Fruit fly (Drosophila melanogaster): Measurements from ENCODE around the gene CG6171.

The CG6171 gene

DNA sequence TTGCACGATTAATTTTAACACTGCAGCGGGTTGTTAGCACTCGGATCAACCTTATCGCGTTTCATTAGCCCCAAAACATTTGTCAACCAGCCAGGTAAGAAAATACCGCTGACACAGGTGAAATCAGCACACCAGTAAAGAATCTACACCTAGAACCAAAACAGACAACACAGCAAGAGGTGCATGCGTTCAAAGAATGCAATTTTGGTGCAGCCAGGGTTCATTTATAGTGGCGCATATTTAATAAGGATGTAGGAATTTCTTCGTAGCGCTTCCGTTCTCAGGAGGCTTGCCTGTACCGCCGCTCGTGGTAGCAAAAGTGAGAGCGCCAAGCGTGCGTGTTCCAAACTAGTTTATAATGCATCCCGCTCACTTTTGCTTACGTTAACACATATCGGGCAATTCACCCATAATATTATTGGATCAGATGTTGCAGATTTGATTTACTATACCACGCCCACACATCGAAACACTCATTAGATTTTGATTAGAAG lies 21.2 kb downstream of the CG6171 start (continued):
- TF ChIP-seq dpn (GFP tag; optimal IDR thresholded peaks at IDR 0.05): no peak
- TF ChIP-seq Neu2 (GFP tag; optimal IDR thresholded peaks at IDR 0.05; ENCODE audit: borderline replicate concordance): no peak
- TF ChIP-seq bab2 (GFP tag; optimal IDR thresholded peaks at IDR 0.05): no peak
- TF ChIP-seq CG8478 (optimal IDR thresholded peaks at IDR 0.05): no peak
- TF ChIP-seq CG1792 (GFP tag; optimal IDR thresholded peaks at IDR 0.05): no peak
- no peak for TF ChIP-seq Dll (GFP tag; IDR thresholded peaks at IDR 0.05; ENCODE audit: partially characterized antibody)
- no peak for TF ChIP-seq CG11723 (GFP tag; optimal IDR thresholded peaks at IDR 0.05)
- no peak for TF ChIP-seq Rx (GFP tag; IDR thresholded peaks at IDR 0.05)
- TF ChIP-seq tgo (GFP tag; IDR thresholded peaks at IDR 0.05): peak; percentile 25; the same call in 2 of the 3 replicates
- TF ChIP-seq CG7372 (GFP tag; IDR thresholded peaks at IDR 0.05): no peak
- peak; percentile 16; the same call in 1 of the 2 replicates for TF ChIP-seq CG31224 (GFP tag; IDR thresholded peaks at IDR 0.05)
- TF ChIP-seq CG3065 (GFP tag; optimal IDR thresholded peaks at IDR 0.05): no peak
- TF ChIP-seq fd3F (GFP tag; optimal IDR thresholded peaks at IDR 0.05): no peak
- TF ChIP-seq CG31365 (tag; optimal IDR thresholded peaks at IDR 0.05): no peak
- no peak for TF ChIP-seq H15 (GFP tag; IDR thresholded peaks at IDR 0.05)
- TF ChIP-seq D19A (tag; optimal IDR thresholded peaks at IDR 0.05): no peak
- TF ChIP-seq CG10959 (GFP tag; IDR thresholded peaks at IDR 0.05): 0 out of 2 replicates have a peak, but pooled peaks have one; percentile 44
- TF ChIP-seq btn (GFP tag; optimal IDR thresholded peaks at IDR 0.05): no peak
- TF ChIP-seq CG6654 (GFP tag; optimal IDR thresholded peaks at IDR 0.05): no peak
- TF ChIP-seq Dip2 (GFP tag; IDR thresholded peaks at IDR 0.05): no peak
- TF ChIP-seq fd64A (GFP tag; optimal IDR thresholded peaks at IDR 0.05): no peak
- TF ChIP-seq Myb (GFP tag; optimal IDR thresholded peaks at IDR 0.05): no peak
- TF ChIP-seq danr (GFP tag; IDR thresholded peaks at IDR 0.05): no peak
- no peak for TF ChIP-seq crp (GFP tag; optimal IDR thresholded peaks at IDR 0.05)
- no peak for TF ChIP-seq CrebB (tag; optimal IDR thresholded peaks at IDR 0.05)
- TF ChIP-seq CG17802 (tag; optimal IDR thresholded peaks at IDR 0.05): no peak
- no peak for TF ChIP-seq usp (GFP tag; optimal IDR thresholded peaks at IDR 0.05)
- TF ChIP-seq CG17186 (GFP tag; optimal IDR thresholded peaks at IDR 0.05): no peak
- TF ChIP-seq CG10654 (GFP tag; optimal IDR thresholded peaks at IDR 0.05): no peak
- no peak for TF ChIP-seq Bdp1 (GFP tag; optimal IDR thresholded peaks at IDR 0.05)
- TF ChIP-seq CG2889 (GFP tag; IDR thresholded peaks at IDR 0.05): no peak
- no peak for TF ChIP-seq hb (GFP tag; IDR thresholded peaks at IDR 0.05; ENCODE audit: partially characterized antibody)
- TF ChIP-seq Sin3A (optimal IDR thresholded peaks at IDR 0.05): no peak
- TF ChIP-seq CG6272 (GFP tag; IDR thresholded peaks at IDR 0.05): no peak
- TF ChIP-seq ranshi (GFP tag; IDR thresholded peaks at IDR 0.05): no peak
- peak; percentile 63 for TF ChIP-seq sens (GFP tag)
- TF ChIP-seq Oaz (GFP tag; IDR thresholded peaks at IDR 0.05): no peak
- TF ChIP-seq dysf (GFP tag; IDR thresholded peaks at IDR 0.05): peak; percentile 33; the same call in 1 of the 3 replicates
- no peak for TF ChIP-seq CG2120 (GFP tag; optimal IDR thresholded peaks at IDR 0.05)
- no peak for TF ChIP-seq Atf-2 (GFP tag; optimal IDR thresholded peaks at IDR 0.05)

DNA sequence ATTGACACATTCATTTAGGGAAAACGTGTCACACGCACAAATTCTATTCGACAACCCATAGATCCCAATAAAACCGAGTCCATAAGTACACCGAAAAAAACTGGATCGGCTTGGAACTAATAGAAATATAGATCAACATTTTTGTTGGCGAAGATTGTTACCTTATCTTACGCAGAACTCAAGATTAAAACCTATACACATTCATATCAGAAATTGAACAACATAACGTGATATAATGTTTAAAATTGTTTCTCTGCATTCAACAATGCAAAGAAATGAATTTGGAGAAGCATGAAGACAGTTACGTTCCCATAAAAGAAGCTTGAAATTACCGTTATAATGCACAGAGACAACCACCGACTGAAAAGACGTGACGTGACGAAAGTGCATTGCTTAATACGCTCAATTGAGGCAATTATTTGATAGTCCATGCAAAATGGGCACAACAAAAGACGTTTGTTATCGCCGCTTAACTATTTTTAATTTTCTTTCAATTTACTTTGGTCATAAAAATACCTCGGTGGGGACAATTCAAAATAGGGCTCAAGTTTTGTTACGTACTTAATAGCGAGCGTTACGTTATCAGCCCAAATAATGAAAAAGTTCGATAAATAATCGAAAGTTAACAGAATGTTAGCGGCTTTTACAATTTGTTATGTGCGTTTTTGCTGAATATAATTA lies 23.5 kb downstream of the CG6171 start, which contains the start of gene SerRS-m:
SerRS-m (plus strand) TSS at position 616 of the 681 bp plus-strand sequence.
- TF ChIP-seq CG13287 (GFP tag; IDR thresholded peaks at IDR 0.05; ENCODE audit: partially characterized antibody) (peak; percentile 33), chm (GFP tag; IDR thresholded peaks at IDR 0.05) (no peak), nmo (GFP tag; optimal IDR thresholded peaks at IDR 0.05) (no peak), gsb-n (tag; optimal IDR thresholded peaks at IDR 0.05) (peak; percentile 28), phol (tag; optimal IDR thresholded peaks at IDR 0.05) (peak; percentile 32), Adf1 (GFP tag; IDR thresholded peaks at IDR 0.05) (no peak; the same call in 1 of the 2 replicates), CG11456 (GFP tag; IDR thresholded peaks at IDR 0.05) (no peak), dpn (GFP tag; optimal IDR thresholded peaks at IDR 0.05) (peak in 1 of 2 experiments; percentile 7), dmrt11E (tag; optimal IDR thresholded peaks at IDR 0.05) (peak; percentile 3), CG10209 (GFP tag; optimal IDR thresholded peaks at IDR 0.05) (peak; percentile 3), prd (optimal IDR thresholded peaks at IDR 0.05) (no peak), prd (GFP tag; IDR thresholded peaks at IDR 0.05) (peak; percentile 21; the same call in 1 of the 3 replicates), CG6791 (GFP tag; IDR thresholded peaks at IDR 0.05; ENCODE audit: partially characterized antibody) (no peak), Xbp1 (GFP tag; optimal IDR thresholded peaks at IDR 0.05) (no peak), Sry-δ (GFP tag; optimal IDR thresholded peaks at IDR 0.05) (no peak)

All from whole organism, embryonic.